Fruit fly (Drosophila melanogaster) whole organism, wandering third instar larva: ENCODE results near the gene Adi1.

Source experiments
- CG9705 ChIP-seq: fragments of 200-800 bp; sonication (Bioruptor generic); optimal IDR thresholded peaks from 2 replicates; lab custom pipeline; 2018; ENCODE audit warnings: missing biosample characterization, mild to moderate bottlenecking, missing genetic modification characterization
- CrebA ChIP-seq: fragments of 200-800 bp; sonication (Bioruptor generic); optimal IDR thresholded peaks from 2 replicates; lab custom pipeline; 2016; ENCODE audit warnings: missing biosample characterization, mild to moderate bottlenecking, missing genetic modification characterization, borderline replicate concordance
- Dfd ChIP-seq: fragments of >200 bp; optimal IDR thresholded peaks from 2 replicates; lab custom pipeline; 2017; ENCODE audit warnings: missing biosample characterization, missing genetic modification characterization
- Dif ChIP-seq: fragments of 200-275, 200-300 bp; sonication (Bioruptor generic); optimal IDR thresholded peaks from 2 replicates; lab custom pipeline; 2018; ENCODE audit warnings: missing biosample characterization, missing genetic modification characterization; ENCODE audit not compliant: partially characterized antibody
- GATAd ChIP-seq: sonication (Bioruptor generic); optimal IDR thresholded peaks from 2 replicates; lab custom pipeline; 2016; ENCODE audit warnings: missing biosample characterization, missing genetic modification characterization
- HLH106 ChIP-seq: fragments of 200-800 bp; optimal IDR thresholded peaks from 3 replicates; lab custom pipeline; 2019; ENCODE audit warnings: missing biosample characterization, mild to moderate bottlenecking, missing genetic modification characterization, moderate library complexity
- Hnf4 ChIP-seq: fragments of 200-800 bp; sonication (Bioruptor generic); optimal IDR thresholded peaks from 2 replicates; lab custom pipeline; 2016; ENCODE audit warnings: missing biosample characterization, mild to moderate bottlenecking, missing genetic modification characterization
- Hr78 ChIP-seq: fragments of >200 bp; optimal IDR thresholded peaks from 2 replicates; lab custom pipeline; 2017; ENCODE audit warnings: missing biosample characterization, missing genetic modification characterization
- Hr83 ChIP-seq: fragments of 200-300 bp; sonication (Bioruptor generic); optimal IDR thresholded peaks from 2 replicates; lab custom pipeline; 2016; ENCODE audit warnings: missing biosample characterization, mild to moderate bottlenecking, missing genetic modification characterization, moderate library complexity; ENCODE audit not compliant: poor library complexity, severe bottlenecking
- Jra ChIP-seq: sonication (Bioruptor generic); optimal IDR thresholded peaks from 2 replicates; lab custom pipeline; 2016; ENCODE audit warnings: missing biosample characterization, missing genetic modification characterization
- Mio ChIP-seq: sonication (Bioruptor generic); optimal IDR thresholded peaks from 2 replicates; lab custom pipeline; 2016; ENCODE audit warnings: missing biosample characterization, missing genetic modification characterization
- Myc ChIP-seq: fragments of >200 bp; optimal IDR thresholded peaks from 2 replicates; lab custom pipeline; 2017
- N ChIP-seq: fragments of >200 bp; optimal IDR thresholded peaks from 2 replicates; lab custom pipeline; 2018; ENCODE audit warnings: missing biosample characterization, missing external identifiers, missing genetic modification characterization
- OdsH ChIP-seq: fragments of 200-800 bp; sonication (Bioruptor generic); optimal IDR thresholded peaks from 2 replicates; lab custom pipeline; 2016; ENCODE audit warnings: missing biosample characterization, mild to moderate bottlenecking, missing genetic modification characterization
- Rel ChIP-seq, 2 experiments: fragments of 200-800 bp; sonication (Bioruptor generic) in 1 of 2; optimal IDR thresholded peaks; 2 replicates in 1 of 2; 3 replicates in 1 of 2; lab custom pipeline; 2016 to 2019; ENCODE audit warnings: mild to moderate bottlenecking in 2 of 2, missing biosample characterization in 2 of 2, missing genetic modification characterization in 2 of 2, moderate library complexity in 1 of 2
- br ChIP-seq: fragments of 200-800 bp; sonication (Bioruptor generic); optimal IDR thresholded peaks from 2 replicates; lab custom pipeline; 2016; ENCODE audit warnings: missing biosample characterization, missing genetic modification characterization
- brk ChIP-seq: fragments of 200-800 bp; sonication (Bioruptor generic); optimal IDR thresholded peaks from 2 replicates; lab custom pipeline; 2016; ENCODE audit warnings: missing biosample characterization, mild to moderate bottlenecking, missing genetic modification characterization
- dl ChIP-seq, 2 experiments: fragments of 175-275, 200-275 bp in 1 of 2; fragments of 200-275 bp in 1 of 2; sonication (Bioruptor generic); optimal IDR thresholded peaks; lab custom pipeline; 2018; ENCODE audit warnings: mild to moderate bottlenecking in 2 of 2, missing biosample characterization in 2 of 2, missing genetic modification characterization in 2 of 2, moderate library complexity in 2 of 2; ENCODE audit not compliant: partially characterized antibody in 2 of 2, insufficient read depth in 1 of 2
- dmrt93B ChIP-seq: fragments of 200-800 bp; sonication (Bioruptor generic); optimal IDR thresholded peaks from 2 replicates; lab custom pipeline; 2018; ENCODE audit warnings: missing biosample characterization, mild to moderate bottlenecking, missing genetic modification characterization
- dsf ChIP-seq: sonication (Bioruptor generic); optimal IDR thresholded peaks from 2 replicates; lab custom pipeline; 2016; ENCODE audit warnings: missing biosample characterization, missing genetic modification characterization, borderline replicate concordance
- ey ChIP-seq: fragments of 200-800 bp; sonication (Bioruptor generic); optimal IDR thresholded peaks from 2 replicates; lab custom pipeline; 2016; ENCODE audit warnings: missing biosample characterization, missing genetic modification characterization
- foxo ChIP-seq, 2 experiments: fragments of 200-800 bp; sonication (Bioruptor generic); optimal IDR thresholded peaks; 2 replicates in 1 of 2; 3 replicates in 1 of 2; lab custom pipeline; 2016 to 2017; ENCODE audit warnings: missing biosample characterization in 2 of 2, missing genetic modification characterization in 2 of 2
- fru ChIP-seq: fragments of 200-800 bp; sonication (Bioruptor generic); optimal IDR thresholded peaks from 3 replicates; lab custom pipeline; 2016; ENCODE audit warnings: missing biosample characterization, mild to moderate bottlenecking, missing genetic modification characterization
- h ChIP-seq: fragments of 200-800 bp; sonication (Bioruptor generic); optimal IDR thresholded peaks from 3 replicates; lab custom pipeline; 2016; ENCODE audit warnings: missing biosample characterization, mild to moderate bottlenecking, missing genetic modification characterization
- jim ChIP-seq: fragments of 175-275, 200-325 bp; sonication (Bioruptor generic); optimal IDR thresholded peaks from 2 replicates; lab custom pipeline; 2016; ENCODE audit warnings: missing biosample characterization, mild to moderate bottlenecking, missing genetic modification characterization
- lola ChIP-seq: fragments of >200 bp; optimal IDR thresholded peaks from 2 replicates; lab custom pipeline; 2017; ENCODE audit warnings: missing biosample characterization, missing genetic modification characterization
- pan ChIP-seq: fragments of >200 bp; optimal IDR thresholded peaks from 2 replicates; lab custom pipeline; 2017
- psq ChIP-seq: fragments of 200-800 bp; sonication (Bioruptor generic); optimal IDR thresholded peaks from 3 replicates; lab custom pipeline; 2017; ENCODE audit warnings: missing biosample characterization, mild to moderate bottlenecking, missing genetic modification characterization, moderate library complexity
- sage ChIP-seq: fragments of 200-800 bp; sonication (Bioruptor generic); optimal IDR thresholded peaks from 2 replicates; lab custom pipeline; 2016; ENCODE audit warnings: missing biosample characterization, mild to moderate bottlenecking, missing genetic modification characterization
- sv ChIP-seq: fragments of 200-800 bp; sonication (Bioruptor generic); optimal IDR thresholded peaks from 3 replicates; lab custom pipeline; 2016; ENCODE audit warnings: missing biosample characterization, missing genetic modification characterization
- tai ChIP-seq: sonication (Bioruptor generic); optimal IDR thresholded peaks from 2 replicates; lab custom pipeline; 2016; ENCODE audit warnings: missing biosample characterization, missing genetic modification characterization
- usp ChIP-seq: fragments of >200 bp; optimal IDR thresholded peaks from 2 replicates; lab custom pipeline; 2017; ENCODE audit warnings: missing biosample characterization, missing genetic modification characterization

Adi1 gene

dm6 chr3L:10667341-10667740 is 4.2 kb downstream of the Adi1 start:
- TF ChIP-seq lola (no peak), Myc (lab: Kevin White, UChicago) (no peak), fru (GFP tag; lab: Kevin White, UChicago) (peak; percentile 14), Hr83 (GFP tag; lab: Kevin White, UChicago) (peak; percentile 34), psq (GFP tag; lab: Kevin White, UChicago) (peak; percentile 29), Dif (peak; percentile 15), Jra (GFP tag; lab: Kevin White, UChicago) (peak; percentile 8), Rel (GFP tag; optimal IDR thresholded peaks at IDR 0.05; lab: Kevin White, UChicago) (no peak), Rel (tag; optimal IDR thresholded peaks at IDR 0.05; lab: Kevin White, UChicago) (peak; percentile 49), CrebA (GFP tag; lab: Kevin White, UChicago) (no peak), OdsH (GFP tag; lab: Kevin White, UChicago) (peak; percentile 15), h (GFP tag; lab: Kevin White, UChicago) (peak; percentile 22), Dfd (GFP tag; lab: Kevin White, UChicago) (peak; percentile 38)
- TF ChIP-seq, all 38 proteins: peak for 9

- TF ChIP-seq Dfd (GFP tag; lab: Kevin White, UChicago) = peak; percentile 58
- TF ChIP-seq OdsH (GFP tag; lab: Kevin White, UChicago) = no peak
- TF ChIP-seq Mio (GFP tag; lab: Kevin White, UChicago) = no peak
- TF ChIP-seq Hr83 (GFP tag; lab: Kevin White, UChicago) = no peak
- no peak for TF ChIP-seq Rel (GFP tag; optimal IDR thresholded peaks at IDR 0.05; lab: Kevin White, UChicago)
- peak; percentile 92 for TF ChIP-seq Rel (tag; optimal IDR thresholded peaks at IDR 0.05; lab: Kevin White, UChicago)
These were observed 6.6 kb downstream of the Adi1 start for dm6 chr3L:10669592-10670400.

dm6 chr3L:10672540-10672939 is 9.4 kb downstream of the Adi1 start:
- TF ChIP-seq brk (GFP tag; lab: Kevin White, UChicago) (no peak), fru (GFP tag; lab: Kevin White, UChicago) (no peak), Mio (GFP tag; lab: Kevin White, UChicago) (no peak), ey (GFP tag; lab: Kevin White, UChicago) (no peak), Myc (lab: Kevin White, UChicago) (no peak), pan (lab: Kevin White, UChicago) (no peak), tai (GFP tag; lab: Kevin White, UChicago) (no peak), sv (GFP tag; lab: Kevin White, UChicago) (no peak), sage (GFP tag; lab: Kevin White, UChicago) (no peak), jim (GFP tag; lab: Kevin White, UChicago) (no peak), Dfd (GFP tag; lab: Kevin White, UChicago) (no peak), Hnf4 (GFP tag; lab: Kevin White, UChicago) (no peak), CrebA (GFP tag; lab: Kevin White, UChicago) (no peak)

dm6 chr3L:10674145-10674547 is 11.0 kb downstream of the Adi1 start:
- TF ChIP-seq OdsH (GFP tag; lab: Kevin White, UChicago) (no peak), dmrt93B (no peak), lola (no peak), usp (GFP tag; lab: Kevin White, UChicago) (no peak), Rel (GFP tag; optimal IDR thresholded peaks at IDR 0.05; lab: Kevin White, UChicago) (peak; percentile 18), Rel (tag; optimal IDR thresholded peaks at IDR 0.05; lab: Kevin White, UChicago) (peak; percentile 30), br (GFP tag; lab: Kevin White, UChicago) (no peak), jim (GFP tag; lab: Kevin White, UChicago) (no peak), foxo (GFP tag; optimal IDR thresholded peaks at IDR 0.05; lab: Kevin White, UChicago) (no peak), dsf (GFP tag; lab: Kevin White, UChicago) (no peak), fru (GFP tag; lab: Kevin White, UChicago) (peak; percentile 6), Hr78 (GFP tag; lab: Kevin White, UChicago) (no peak), N (peak; percentile 18), HLH106 (tag; lab: Kevin White, UChicago) (no peak), Myc (lab: Kevin White, UChicago) (no peak), GATAd (no peak), brk (GFP tag; lab: Kevin White, UChicago) (no peak), Hnf4 (GFP tag; lab: Kevin White, UChicago) (no peak), Mio (GFP tag; lab: Kevin White, UChicago) (no peak), sv (GFP tag; lab: Kevin White, UChicago) (no peak), Hr83 (GFP tag; lab: Kevin White, UChicago) (peak; percentile 43), psq (GFP tag; lab: Kevin White, UChicago) (peak; percentile 25), dl (GFP tag; optimal IDR thresholded peaks at IDR 0.05; lab: Kevin White, UChicago; ENCODE audit: insufficient read depth in 1 of 2, partially characterized antibody in 2 of 2) (peak; percentile 47 to 65), CG9705 (GFP tag; lab: Kevin White, UChicago) (no peak), Dif (peak; percentile 87)
